Worm (Caenorhabditis elegans): ENCODE data around the gene asp-6.

Gene asp-6

DNA sequence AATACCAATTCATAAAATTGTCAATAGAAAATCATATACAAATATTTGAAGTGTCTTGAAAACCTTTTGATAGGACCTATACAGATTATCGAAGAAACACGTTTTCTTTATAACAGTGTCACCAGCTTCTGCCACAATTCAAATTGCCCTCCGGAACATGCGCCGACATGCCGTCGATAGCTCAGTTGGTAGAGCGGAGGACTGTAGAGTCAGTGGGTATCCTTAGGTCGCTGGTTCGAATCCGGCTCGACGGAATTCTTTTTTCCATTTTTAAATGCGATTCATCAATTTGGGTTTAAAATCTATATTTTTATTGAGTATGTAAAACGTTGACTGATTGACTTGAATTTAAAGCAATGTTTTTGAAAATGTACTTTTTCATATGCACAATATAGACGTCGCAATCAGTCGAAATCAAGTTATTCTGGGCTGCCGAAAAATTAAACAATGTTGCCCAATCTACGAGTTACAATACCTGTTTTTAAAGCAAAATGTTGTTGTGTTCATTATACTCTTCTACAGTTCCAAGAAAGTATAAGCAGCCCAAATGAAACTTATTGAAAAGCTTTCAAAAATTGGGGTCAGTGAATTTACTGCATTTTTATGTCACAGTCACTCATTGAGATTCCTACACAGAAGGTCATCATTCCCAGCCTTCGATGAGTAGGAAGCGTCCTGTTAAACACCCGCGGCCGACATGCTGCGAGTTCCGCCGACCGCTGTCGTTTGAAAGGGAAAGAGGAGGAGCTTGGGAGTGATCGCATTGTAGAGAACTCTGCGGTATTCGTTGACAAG, 21.2 kb downstream of the asp-6 start (continued):
- peak; percentile 82 for TF ChIP-seq Y53G8AR.9 (GFP tag; conservative IDR thresholded peaks at IDR 0.05)
- TF ChIP-seq rcor-1 (GFP tag; IDR thresholded peaks at IDR 0.05) = peak; percentile 90
- TF ChIP-seq ZK185.1 (tag; optimal IDR thresholded peaks at IDR 0.05; ENCODE audit: poor library complexity, severe bottlenecking) = peak; percentile 39
- peak; percentile 16 for TF ChIP-seq ztf-26 (tag; optimal IDR thresholded peaks at IDR 0.05)
- peak; percentile 61 for TF ChIP-seq ztf-18 (tag; optimal IDR thresholded peaks at IDR 0.05)

DNA sequence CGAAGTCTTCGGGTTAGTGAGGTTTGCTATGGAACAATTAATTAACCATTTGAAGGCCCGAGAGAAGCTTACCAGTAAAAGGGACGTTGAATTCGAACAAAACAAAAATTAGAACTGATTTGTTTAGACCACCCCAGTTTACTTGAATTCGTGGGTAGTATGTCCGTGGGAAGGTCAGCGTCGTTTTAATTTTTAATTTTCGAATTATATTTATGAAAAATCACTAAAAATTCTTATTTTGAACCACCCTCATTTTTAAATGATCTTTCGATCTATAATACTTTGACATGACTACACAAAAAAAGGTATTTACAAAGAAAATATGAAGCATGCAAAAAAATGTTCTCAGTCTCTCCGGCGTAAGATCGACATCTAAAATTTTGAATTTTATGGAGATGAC, 23.3 kb downstream of the asp-6 start, which contains the start of gene C16D9.5:
Gene C16D9.5 (minus strand): TSS at position 101 of the 400 bp plus-strand sequence.
- TF ChIP-seq somi-1 (GFP tag; optimal IDR thresholded peaks at IDR 0.05) = no peak
- no peak for TF ChIP-seq akir-1 (GFP tag; optimal IDR thresholded peaks at IDR 0.05)
- no peak for TF ChIP-seq F33H1.4 (GFP tag; IDR thresholded peaks at IDR 0.05)
- no peak for TF ChIP-seq F57A8.1 (GFP tag; optimal IDR thresholded peaks at IDR 0.05)
- TF ChIP-seq him-1 (tag; optimal IDR thresholded peaks at IDR 0.05) = no peak
- TF ChIP-seq cebp-2 (GFP tag; IDR thresholded peaks at IDR 0.05) = no peak
- TF ChIP-seq F22D6.2 (tag; optimal IDR thresholded peaks at IDR 0.05) = no peak
- TF ChIP-seq zfh-2 (GFP tag; conservative IDR thresholded peaks at IDR 0.05) = no peak
- no peak for TF ChIP-seq ztf-3 (GFP tag; optimal IDR thresholded peaks at IDR 0.05)
- TF ChIP-seq bed-2 (GFP tag; IDR thresholded peaks at IDR 0.05) = no peak
- no peak for TF ChIP-seq egl-44 (GFP tag; IDR thresholded peaks at IDR 0.05)

DNA sequence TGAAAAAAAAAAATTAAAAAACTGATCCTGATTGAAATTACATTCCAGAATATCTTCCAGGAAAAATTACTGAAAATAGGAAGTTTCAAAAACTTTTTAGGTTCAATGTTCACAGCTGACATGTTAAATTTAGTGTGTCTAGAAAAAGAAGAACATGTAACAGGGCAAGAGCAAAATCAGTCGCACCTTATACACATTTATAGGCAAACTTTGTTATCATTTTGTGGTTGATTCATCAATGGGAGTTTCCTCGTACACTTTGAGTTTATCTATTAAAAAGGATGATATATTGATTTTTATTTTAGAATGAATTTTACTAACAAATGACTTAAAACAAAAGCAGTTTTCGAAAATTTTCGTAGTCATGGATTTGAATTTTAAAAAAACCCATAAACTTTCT, 25.5 kb downstream of the asp-6 start:
- TF ChIP-seq mxl-1 (tag; optimal IDR thresholded peaks at IDR 0.05) (no peak), nhr-80 (tag; optimal IDR thresholded peaks at IDR 0.05) (peak; percentile 42), madf-10 (tag; optimal IDR thresholded peaks at IDR 0.05) (no peak), ztf-18 (tag; optimal IDR thresholded peaks at IDR 0.05) (no peak), rec-8 (tag; optimal IDR thresholded peaks at IDR 0.05) (no peak), akir-1 (GFP tag; optimal IDR thresholded peaks at IDR 0.05) (no peak), Y95B8A.8 (GFP tag; IDR thresholded peaks at IDR 0.05) (no peak)

DNA sequence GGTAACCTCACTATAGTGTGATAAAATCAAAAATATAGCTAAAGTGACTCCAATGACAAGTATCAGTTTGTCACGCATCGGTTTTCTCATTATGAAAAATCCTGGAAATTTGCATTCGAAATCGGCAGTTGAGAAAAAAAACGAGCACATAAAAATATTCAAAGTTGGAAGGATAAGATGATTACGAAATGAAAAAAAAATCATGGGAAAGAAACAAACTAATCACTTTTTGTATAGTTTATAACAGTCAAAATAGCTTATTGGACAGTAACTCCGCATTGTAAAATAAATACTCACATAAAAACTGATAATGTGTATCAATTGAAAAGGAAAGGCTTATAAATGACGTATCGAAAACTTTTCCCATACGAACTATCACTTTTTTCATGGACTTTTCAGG, 25.9 kb downstream of the asp-6 start, which contains the start of gene C16D9.4:
Gene C16D9.4 (minus strand): TSS at position 101 of the 400 bp plus-strand sequence.
- TF ChIP-seq madf-6 (GFP tag; IDR thresholded peaks at IDR 0.05) (no peak), snpc-4 (GFP tag; optimal IDR thresholded peaks at IDR 0.05) (no peak), snpc-4 (tag; optimal IDR thresholded peaks at IDR 0.05) (no peak), pbrm-1 (GFP tag; IDR thresholded peaks at IDR 0.05) (no peak), F10E7.11 (tag; optimal IDR thresholded peaks at IDR 0.05) (no peak), akir-1 (GFP tag; optimal IDR thresholded peaks at IDR 0.05) (no peak), Y95B8A.8 (GFP tag; IDR thresholded peaks at IDR 0.05) (no peak)

DNA sequence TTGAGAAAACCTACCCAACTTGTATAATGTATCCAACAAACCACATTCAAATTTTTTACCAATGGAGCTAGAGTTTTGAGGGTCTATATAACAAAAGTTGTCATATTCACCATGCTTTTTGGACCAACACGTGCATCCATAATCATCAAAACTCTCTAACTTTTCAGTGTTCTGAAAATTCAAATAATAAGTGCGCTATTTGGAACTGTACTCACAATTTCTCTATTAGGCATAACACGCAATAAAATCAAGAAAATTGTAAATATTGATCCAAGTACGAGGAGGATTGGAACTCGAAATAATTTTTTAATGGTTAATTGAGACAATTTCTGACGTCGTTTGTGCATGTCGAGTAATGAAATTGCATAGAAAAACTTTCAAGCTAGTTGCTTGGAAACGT, 28.8 kb downstream of the asp-6 start, which contains the start of gene C16D9.3:
Gene C16D9.3 (minus strand): TSS at position 101 of the 400 bp plus-strand sequence.
- TF ChIP-seq madf-8 (GFP tag; conservative IDR thresholded peaks at IDR 0.05) (no peak), Y53G8AR.9 (GFP tag; conservative IDR thresholded peaks at IDR 0.05) (no peak), mel-28 (tag; optimal IDR thresholded peaks at IDR 0.05; ENCODE audit: borderline replicate concordance) (no peak), let-526 (GFP tag; IDR thresholded peaks at IDR 0.05) (no peak), F57C9.4 (tag; optimal IDR thresholded peaks at IDR 0.05) (no peak), hmg-1.2 (GFP tag; IDR thresholded peaks at IDR 0.05) (no peak), ets-4 (GFP tag; optimal IDR thresholded peaks at IDR 0.05) (no peak), ceh-27 (GFP tag; optimal IDR thresholded peaks at IDR 0.05) (no peak), madf-3 (GFP tag; IDR thresholded peaks at IDR 0.05) (no peak), attf-6 (GFP tag; IDR thresholded peaks at IDR 0.05) (no peak), sdz-38 (tag; optimal IDR thresholded peaks at IDR 0.05) (no peak), mxl-1 (tag; optimal IDR thresholded peaks at IDR 0.05) (no peak), ceh-100 (GFP tag; IDR thresholded peaks at IDR 0.05) (no peak), lin-40 (tag; optimal IDR thresholded peaks at IDR 0.05) (no peak), zim-3 (tag; optimal IDR thresholded peaks at IDR 0.05) (no peak), cebp-2 (GFP tag; IDR thresholded peaks at IDR 0.05) (no peak), snpc-1.1 (tag; optimal IDR thresholded peaks at IDR 0.05; ENCODE audit: insufficient read depth) (no peak), die-1 (tag; optimal IDR thresholded peaks at IDR 0.05) (no peak)

Measured in whole organism, young adult.